Worm (Caenorhabditis elegans): ENCODE results near the gene cdh-10.
A peak's percentile ranks its signal among the peaks of the same experiment; 100 is the strongest.

DNA sequence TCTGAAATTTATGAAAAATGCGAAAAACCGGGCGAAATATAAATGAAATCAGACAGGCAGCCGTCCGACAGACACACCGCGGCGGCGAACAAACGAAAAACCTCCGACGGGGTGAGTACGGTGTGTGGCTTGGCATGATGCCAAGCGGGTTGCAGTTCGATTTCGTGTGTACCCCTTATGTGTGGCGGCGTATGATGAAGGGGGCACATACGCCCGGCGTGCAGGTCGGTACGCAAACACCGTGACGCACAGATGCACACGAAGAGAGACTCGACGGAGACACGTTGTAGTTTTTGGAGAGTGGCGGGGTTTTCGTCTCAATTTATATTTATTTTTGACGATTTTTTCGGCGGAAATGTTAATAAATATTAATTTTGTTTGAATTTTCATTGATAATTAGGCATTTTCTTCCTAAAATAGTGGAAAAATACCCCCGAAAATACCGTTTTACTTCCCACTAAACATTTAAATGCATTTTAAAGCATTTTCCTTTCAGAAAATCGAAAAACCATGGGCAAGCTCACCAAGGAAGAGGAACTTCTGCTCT, 74.1 kb downstream of the cdh-10 start, which contains the start of gene trap-3:
- peak; percentile 93 for TF ChIP-seq lsy-2 (tag; optimal IDR thresholded peaks at IDR 0.05)
- peak; percentile 58 for TF ChIP-seq unc-62 (GFP tag; optimal IDR thresholded peaks at IDR 0.05)
